Worm (Caenorhabditis elegans) whole organism, L2 larva: ENCODE results near the gene gei-15.

ENCODE experiments used
- ama-1 ChIP-seq: fragments of 150-350 bp; optimal IDR thresholded peaks from 2 replicates; lab custom pipeline; 2018; ENCODE audit warnings: inconsistent platforms
- elt-3 ChIP-seq: sonication (generic microtip); optimal IDR thresholded peaks from 2 replicates; lab custom pipeline; 2017; ENCODE audit warnings: missing biosample characterization, missing genetic modification characterization
- lin-13 ChIP-seq: fragments of 150-350 bp; optimal IDR thresholded peaks from 2 replicates; lab custom pipeline; 2014; ENCODE audit warnings: missing biosample characterization, missing genetic modification reagents, missing genetic modification characterization
- lsy-2 ChIP-seq, 2 experiments: fragments of 150-350 bp in 1 of 2; sonication (generic microtip) in 1 of 2; optimal IDR thresholded peaks; 2 replicates each; lab custom pipeline; 2014 to 2017; ENCODE audit warnings: missing biosample characterization in 2 of 2, missing genetic modification characterization in 2 of 2
- nhr-12 ChIP-seq: fragments of 150-350 bp; optimal IDR thresholded peaks from 2 replicates; lab custom pipeline; 2014; ENCODE audit warnings: missing biosample characterization, missing genetic modification characterization
- nhr-77 ChIP-seq: fragments of 150-350 bp; optimal IDR thresholded peaks from 2 replicates; lab custom pipeline; 2014; ENCODE audit warnings: missing biosample characterization, missing genetic modification characterization

DNA sequence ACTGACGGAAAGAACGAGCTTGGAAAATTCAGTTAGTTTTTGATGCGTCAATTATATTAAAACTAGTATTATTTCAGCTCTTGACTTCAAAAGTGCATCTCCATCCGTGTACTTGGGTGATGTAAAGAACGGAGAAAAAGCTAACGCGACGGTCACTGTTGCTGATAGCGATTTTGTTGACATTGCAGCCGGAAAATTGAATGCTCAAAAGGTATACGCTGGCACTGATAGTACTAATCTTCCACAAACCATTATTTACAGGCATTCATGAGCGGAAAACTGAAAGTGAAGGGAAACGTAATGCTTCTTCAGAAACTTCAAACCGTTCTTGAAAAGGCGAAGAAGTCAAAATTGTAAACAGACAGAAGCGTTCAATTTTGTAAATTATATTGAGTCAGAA is 3.4 kb downstream of the gei-15 start:
- TF ChIP-seq ama-1 (lab: Kevin White, UChicago) (no peak), nhr-12 (no peak), elt-3 (tag; lab: Kevin White, UChicago) (no peak), nhr-77 (tag; lab: Kevin White, UChicago) (no peak), lsy-2 (tag; optimal IDR thresholded peaks at IDR 0.05; lab: Kevin White, UChicago) (no peak), lin-13 (GFP tag; lab: Kevin White, UChicago) (no peak)
